Worm (Caenorhabditis elegans) whole organism, young adult: ENCODE results near the gene unc-79.

Experiments used
- F55B11.4 ChIP-seq: sonication (generic microtip); optimal IDR thresholded peaks from 2 replicates; lab custom pipeline; 2016; ENCODE audit warnings: missing compliant biosample characterization, missing genetic modification characterization, borderline replicate concordance; ENCODE audit not compliant: insufficient read depth
- Y56A3A.18 ChIP-seq: fragments of 200-800 bp; sonication (Bioruptor generic); IDR thresholded peaks from 2 replicates; pipeline ENCODE4 v1.3.6; 2022; ENCODE audit warnings: missing genetic modification reagents, missing genetic modification characterization, missing compliant biosample characterization
- ZK185.1 ChIP-seq: sonication (generic microtip); optimal IDR thresholded peaks from 2 replicates; lab custom pipeline; 2016; ENCODE audit warnings: mild to moderate bottlenecking, missing genetic modification characterization, missing compliant biosample characterization; ENCODE audit not compliant: poor library complexity, severe bottlenecking
- ama-1 ChIP-seq, 3 experiments: fragments of 150-350 bp in 1 of 3; sonication (generic microtip) in 2 of 3; optimal IDR thresholded peaks; 2 replicates each; lab custom pipeline; 2014 to 2018; ENCODE audit warnings: missing biosample characterization in 2 of 3, missing genetic modification characterization in 2 of 3, missing genetic modification reagents in 2 of 3
- dpl-1 ChIP-seq: fragments of 150-350 bp; optimal IDR thresholded peaks from 2 replicates; lab custom pipeline; 2014; ENCODE audit warnings: missing biosample characterization, missing genetic modification reagents, missing genetic modification characterization
- him-1 ChIP-seq: sonication (generic microtip); optimal IDR thresholded peaks from 2 replicates; lab custom pipeline; 2016; ENCODE audit warnings: missing genotype, missing genetic modification reagents, missing genetic modification characterization, missing compliant biosample characterization
- lin-26 ChIP-seq: fragments of 200-800 bp; sonication (Bioruptor generic); IDR thresholded peaks from 2 replicates; pipeline ENCODE4 v1.3.6; 2022; ENCODE audit warnings: missing genetic modification reagents, missing genetic modification characterization, missing compliant biosample characterization
- lin-35 ChIP-seq, 3 experiments: fragments of 150-350 bp in 2 of 3; sonication (generic microtip) in 1 of 3; optimal IDR thresholded peaks; 2 replicates each; lab custom pipeline; 2014 to 2018; ENCODE audit warnings: missing biosample characterization in 3 of 3, missing genetic modification characterization in 3 of 3, missing genetic modification reagents in 3 of 3
- lin-54 ChIP-seq: fragments of 200-800 bp; sonication (Bioruptor generic); optimal IDR thresholded peaks from 2 replicates; lab custom pipeline; 2018; ENCODE audit warnings: mild to moderate bottlenecking, missing genetic modification characterization, missing compliant biosample characterization
- lsl-1 ChIP-seq: fragments of 200-800 bp; sonication (Bioruptor generic); optimal IDR thresholded peaks from 2 replicates; lab custom pipeline; 2018; ENCODE audit warnings: mild to moderate bottlenecking, missing genetic modification characterization, moderate library complexity, missing compliant biosample characterization
- nfya-1 ChIP-seq: sonication (generic microtip); optimal IDR thresholded peaks from 2 replicates; lab custom pipeline; 2017; ENCODE audit warnings: antibody characterized with exemption, missing compliant biosample characterization, missing genetic modification characterization, borderline replicate concordance; ENCODE audit not compliant: insufficient read depth
- nfya-2 ChIP-seq: fragments of 200-800 bp; sonication (Bioruptor generic); IDR thresholded peaks from 2 replicates; pipeline ENCODE4 v1.3.6; 2022; ENCODE audit warnings: missing genetic modification reagents, missing genetic modification characterization, missing compliant biosample characterization
- unc-130 ChIP-seq: sonication (generic microtip); optimal IDR thresholded peaks from 2 replicates; lab custom pipeline; 2016; ENCODE audit warnings: missing genetic modification reagents, missing genetic modification characterization, missing compliant biosample characterization

ce11 chrIII:4098107-4098620 is 31.7 kb downstream of the unc-79 start, which contains the start of gene rei-1:
- TF ChIP-seq ama-1 (optimal IDR thresholded peaks at IDR 0.05; lab: Kevin White, UChicago) (no peak), ama-1 (GFP tag; optimal IDR thresholded peaks at IDR 0.05; lab: Kevin White, UChicago) (no peak), Y56A3A.18 (GFP tag; lab: Robert Waterston, UW) (no peak), unc-130 (GFP tag; lab: Kevin White, UChicago) (no peak), nfya-1 (tag; lab: Kevin White, UChicago) (no peak), lin-35 (GFP tag; optimal IDR thresholded peaks at IDR 0.05; lab: Kevin White, UChicago) (no peak), dpl-1 (no peak), lin-26 (GFP tag; lab: Robert Waterston, UW) (no peak), lin-54 (GFP tag; lab: Kevin White, UChicago) (peak; percentile 58), lsl-1 (GFP tag; lab: Kevin White, UChicago) (peak; percentile 86), him-1 (tag; lab: Kevin White, UChicago) (no peak), F55B11.4 (tag; lab: Kevin White, UChicago) (no peak), nfya-2 (GFP tag; lab: Robert Waterston, UW) (no peak), ZK185.1 (tag; lab: Kevin White, UChicago) (no peak)
